Worm (Caenorhabditis elegans) whole organism, L4/young adult: Measurements from ENCODE around the gene dtmk-1.
A peak's percentile ranks its signal among the peaks of the same experiment; 100 is the strongest.

ENCODE experiments used
- W03F9.2 ChIP-seq: fragments of 150-350 bp; optimal IDR thresholded peaks from 2 replicates; lab custom pipeline; 2014; ENCODE audit warnings: missing biosample characterization, missing genetic modification characterization
- dao-5 ChIP-seq: sonication (generic microtip); optimal IDR thresholded peaks from 2 replicates; lab custom pipeline; 2016; ENCODE audit warnings: missing genotype, missing genetic modification characterization, moderate library complexity, missing compliant biosample characterization
- him-1 ChIP-seq: sonication (generic microtip); optimal IDR thresholded peaks from 2 replicates; lab custom pipeline; 2016; ENCODE audit warnings: missing genotype, missing genetic modification reagents, missing genetic modification characterization, missing compliant biosample characterization

dtmk-1 gene

DNA sequence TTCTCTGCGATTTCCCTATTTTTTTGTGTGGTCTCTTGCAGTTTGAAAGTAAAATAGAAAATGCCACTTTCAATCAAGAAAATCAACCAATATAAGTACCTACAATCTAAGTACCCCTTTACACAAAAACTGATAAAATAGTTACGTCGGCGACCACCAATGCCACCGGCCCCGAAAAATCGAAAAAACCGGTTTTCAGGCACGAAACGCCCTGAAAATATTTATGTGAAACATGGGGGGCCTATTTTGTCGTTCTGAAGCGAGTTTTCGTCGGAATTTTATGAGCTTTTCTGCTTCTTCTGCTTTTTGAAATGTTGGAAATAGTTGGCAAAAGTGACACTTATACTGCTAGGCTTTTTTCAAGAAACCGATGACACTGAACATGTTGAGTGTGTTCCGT lies 21.7 kb upstream of the dtmk-1 start:
- TF ChIP-seq him-1 (tag; lab: Kevin White, UChicago) (no peak), dao-5 (no peak), W03F9.2 (no peak)

DNA sequence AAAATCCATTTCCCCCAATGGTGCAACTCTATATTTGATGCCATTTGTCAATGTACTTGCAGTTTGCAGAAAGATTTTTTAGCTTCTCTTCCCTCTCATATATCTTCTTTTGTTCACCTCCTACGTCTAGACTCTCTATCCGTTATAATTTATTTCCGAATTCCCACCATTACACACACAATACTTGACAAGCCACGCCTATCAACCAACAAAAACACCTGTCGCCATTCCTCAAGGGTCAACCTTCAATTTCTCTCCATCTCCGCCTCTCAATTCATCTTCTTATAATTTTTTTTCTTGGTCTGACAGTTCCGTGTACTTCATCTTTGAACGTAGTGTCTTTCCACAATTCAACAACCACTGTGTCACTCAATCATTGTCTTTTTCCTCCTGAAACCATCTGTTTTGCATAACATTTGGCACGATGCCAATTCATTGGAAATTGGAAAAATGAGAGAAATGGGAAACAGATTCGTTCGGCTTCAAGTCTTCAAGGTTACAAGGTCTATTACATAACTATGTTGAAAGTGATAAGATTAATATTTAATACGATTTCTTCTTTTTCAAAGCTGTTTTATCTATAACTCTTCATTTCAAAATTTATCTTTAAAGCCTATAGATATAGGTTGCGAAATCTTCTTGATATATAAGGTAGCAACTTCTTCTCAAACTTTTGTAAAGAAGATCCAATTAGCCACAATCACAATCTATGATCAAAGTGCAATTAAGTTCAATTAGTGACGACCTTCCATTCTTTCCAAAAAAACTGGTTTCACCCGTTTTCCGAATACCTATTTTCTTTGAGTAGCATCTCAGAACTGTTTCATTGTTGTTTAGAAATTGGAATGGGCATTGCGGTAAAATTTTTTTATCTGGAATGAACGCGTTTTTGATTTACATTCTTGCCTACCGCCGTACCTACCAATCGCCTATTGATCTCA lies 20.0 kb upstream of the dtmk-1 start:
- TF ChIP-seq him-1 (tag; lab: Kevin White, UChicago) (no peak), W03F9.2 (no peak), dao-5 (no peak)

- no peak for TF ChIP-seq him-1 (tag; lab: Kevin White, UChicago)
- TF ChIP-seq dao-5 = no peak
- TF ChIP-seq W03F9.2 = no peak
Measured at ce11 chrII:9984866-9985336, 18.0 kb upstream of the dtmk-1 start.

- TF ChIP-seq W03F9.2 (no peak), him-1 (tag; lab: Kevin White, UChicago) (no peak)
Measured at ce11 chrII:9982437-9982836, 15.5 kb upstream of the dtmk-1 start.

- TF ChIP-seq W03F9.2 (no peak), dao-5 (no peak), him-1 (tag; lab: Kevin White, UChicago) (no peak)
Measured at ce11 chrII:9981760-9982159, 14.9 kb upstream of the dtmk-1 start, which contains the start of gene sdz-38. TSS of gene sdz-38 (minus strand) at chrII:9981860.

- TF ChIP-seq dao-5 = no peak
- no peak for TF ChIP-seq W03F9.2
- no peak for TF ChIP-seq him-1 (tag; lab: Kevin White, UChicago)
Measured at ce11 chrII:9980077-9980631, 13.3 kb upstream of the dtmk-1 start, which contains the start of gene ZK892.6. TSS of gene ZK892.6 (minus strand) at chrII:9980127.

- TF ChIP-seq him-1 (tag; lab: Kevin White, UChicago) = no peak
- no peak for TF ChIP-seq W03F9.2
- TF ChIP-seq dao-5 = no peak
Measured at ce11 chrII:9976405-9976804, 9.5 kb upstream of the dtmk-1 start, which contains the start of gene R53.8. TSS of gene R53.8 (plus strand) at chrII:9976705.

ce11 chrII:9974967-9975366 lies 8.1 kb upstream of the dtmk-1 start, which contains the start of gene aakg-5:
TSS of gene aakg-5 (minus strand) at chrII:9975125.
- TF ChIP-seq W03F9.2 (no peak), him-1 (tag; lab: Kevin White, UChicago) (no peak), dao-5 (no peak)

DNA sequence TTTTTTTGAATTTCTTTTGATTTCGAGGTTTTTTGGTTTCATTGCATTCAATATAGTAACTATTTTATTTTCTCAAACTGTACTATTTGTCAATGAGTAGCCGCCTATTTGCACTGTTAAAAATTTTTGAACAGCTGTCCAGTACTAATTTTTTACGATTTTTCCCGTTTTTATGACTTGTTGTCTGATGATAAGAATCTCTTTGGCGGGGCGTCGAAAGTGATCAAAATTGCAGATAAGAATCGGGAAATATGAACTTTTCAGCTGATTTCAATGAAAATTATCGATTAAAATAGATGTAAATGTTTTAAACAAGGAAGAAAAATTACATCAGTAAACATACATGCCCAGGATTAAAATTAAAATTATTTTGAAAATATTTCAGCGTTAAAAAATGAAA lies 7.3 kb upstream of the dtmk-1 start:
- TF ChIP-seq dao-5 (no peak), him-1 (tag; lab: Kevin White, UChicago) (no peak), W03F9.2 (no peak)

- no peak for TF ChIP-seq W03F9.2
- no peak for TF ChIP-seq him-1 (tag; lab: Kevin White, UChicago)
- no peak for TF ChIP-seq dao-5
Measured at ce11 chrII:9970438-9971092, 3.7 kb upstream of the dtmk-1 start, which contains the start of gene R53.5. TSS of gene R53.5 (minus strand) at chrII:9970488.

DNA sequence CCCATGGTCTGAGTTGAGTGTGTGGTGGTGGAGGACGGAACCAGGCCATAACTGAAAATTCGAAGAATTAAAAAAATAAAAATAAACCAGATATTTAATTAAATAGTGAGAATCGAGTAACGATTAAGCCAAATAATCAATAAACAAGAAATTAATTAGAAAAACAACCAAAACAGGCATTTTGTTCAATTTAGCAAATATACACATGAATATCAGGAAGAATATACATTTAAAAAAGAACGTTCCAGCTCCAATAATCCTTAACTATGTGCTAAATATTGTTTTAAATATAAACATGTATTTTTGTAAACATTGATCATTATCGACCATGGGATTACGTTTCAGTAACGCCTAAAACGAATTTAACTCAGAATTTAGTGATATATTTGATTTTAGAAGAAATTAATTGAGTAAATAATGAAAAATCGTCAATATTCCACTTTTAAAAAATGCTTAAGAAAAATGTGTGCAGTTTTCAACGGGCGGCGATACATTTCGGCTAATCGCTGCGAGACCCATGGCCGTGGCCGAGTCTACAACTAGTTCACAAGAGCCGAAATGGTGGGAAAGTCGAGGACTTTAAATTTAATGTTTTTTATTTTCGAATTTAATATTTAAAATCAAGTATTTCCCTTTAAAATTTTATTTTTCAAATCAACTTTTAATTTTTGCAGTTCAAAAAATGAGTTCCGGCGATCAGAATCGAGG lies 1.3 kb upstream of the dtmk-1 start, which contains the start of the genes R53.4 and psf-1:
TSS of gene R53.4 (minus strand) at position 51 of the 708 bp plus-strand sequence.
TSS of gene psf-1 (plus strand) at position 675 of the 708 bp plus-strand sequence.
- TF ChIP-seq W03F9.2 = peak; percentile 75
- TF ChIP-seq dao-5 = no peak
- peak; percentile 43 for TF ChIP-seq him-1 (tag; lab: Kevin White, UChicago)

DNA sequence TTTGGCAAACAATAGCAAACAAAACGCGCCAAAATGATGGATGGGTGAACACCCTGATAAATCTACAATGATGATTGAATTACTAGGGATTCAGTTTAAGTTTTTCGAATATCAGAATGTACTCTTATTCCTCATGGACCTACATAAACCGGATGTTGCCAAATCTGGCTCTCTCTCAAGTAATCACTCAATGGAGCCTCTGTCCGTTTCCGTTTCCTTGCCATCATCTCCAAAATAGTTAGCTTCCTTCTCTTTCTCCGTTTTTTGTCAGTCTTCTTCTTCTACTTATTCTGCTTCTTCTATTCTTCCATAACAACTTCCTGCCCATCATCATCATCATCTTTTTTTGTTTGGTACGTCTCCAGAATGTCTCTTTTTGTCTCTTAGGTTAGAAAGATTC lies 1.6 kb downstream of the dtmk-1 start:
- TF ChIP-seq dao-5 (no peak), W03F9.2 (no peak), him-1 (tag; lab: Kevin White, UChicago) (no peak)

DNA sequence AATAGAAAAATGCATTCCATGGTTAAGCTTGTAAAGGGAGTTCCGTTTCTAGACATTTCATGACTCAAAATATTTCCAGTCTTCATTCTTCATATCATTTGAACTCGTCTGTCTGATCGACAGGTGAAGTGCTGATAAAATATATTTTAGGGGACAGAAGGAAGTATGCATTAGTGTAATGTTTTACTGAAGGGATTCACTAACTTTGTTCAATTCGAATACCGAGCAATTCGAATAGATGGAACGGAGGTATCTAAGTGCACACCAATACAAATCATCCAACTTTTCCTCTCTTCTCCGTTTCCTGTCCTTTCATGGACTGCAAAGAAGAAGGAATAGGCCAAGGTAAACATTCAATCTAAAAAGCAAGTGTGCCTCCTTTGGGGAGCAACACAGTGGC lies 3.1 kb downstream of the dtmk-1 start:
- TF ChIP-seq W03F9.2 (no peak), dao-5 (no peak), him-1 (tag; lab: Kevin White, UChicago) (no peak)

DNA sequence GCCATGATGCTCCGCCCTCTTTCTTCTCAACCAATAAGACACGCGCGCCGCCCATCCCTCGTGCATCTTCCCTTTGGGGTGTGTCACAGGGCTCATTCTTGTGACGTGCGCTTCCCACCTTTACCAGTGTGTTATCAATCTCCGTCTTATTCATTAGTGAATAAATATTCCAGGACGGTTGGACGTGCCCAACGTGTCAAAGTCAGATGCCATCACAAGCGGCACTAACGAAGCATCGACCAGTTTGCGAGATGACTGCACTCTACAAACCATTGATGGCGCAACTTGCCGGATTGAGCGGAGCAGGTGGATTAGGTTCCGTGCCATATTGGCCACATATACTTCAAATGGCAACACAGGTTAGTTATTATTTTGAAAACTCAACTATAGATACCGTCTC lies 6.8 kb downstream of the dtmk-1 start:
- TF ChIP-seq W03F9.2 = no peak
- no peak for TF ChIP-seq dao-5
- TF ChIP-seq him-1 (tag; lab: Kevin White, UChicago) = no peak
